Fruit fly (Drosophila melanogaster): Measurements from ENCODE around the gene CG32228.

Gene CG32228

dm6 chr3L:20241163-20241970 is 24.2 kb upstream of the CG32228 start, which contains the start of the genes CG6951 and CG17233 (continued):
- TF ChIP-seq CG13624 (GFP tag; optimal IDR thresholded peaks at IDR 0.05) = no peak
- TF ChIP-seq Stat92E (GFP tag; optimal IDR thresholded peaks at IDR 0.05) = no peak
- TF ChIP-seq Spps (tag; optimal IDR thresholded peaks at IDR 0.05) = no peak
- peak; percentile 24 for TF ChIP-seq Sin3A (optimal IDR thresholded peaks at IDR 0.05)
- no peak for TF ChIP-seq CoRest (tag; optimal IDR thresholded peaks at IDR 0.05)
- peak; percentile 18; the same call in 1 of the 2 replicates for TF ChIP-seq Scr (GFP tag; IDR thresholded peaks at IDR 0.05; ENCODE audit: partially characterized antibody)
- no peak for TF ChIP-seq CG8281 (tag; optimal IDR thresholded peaks at IDR 0.05)
- no peak for TF ChIP-seq insv (GFP tag; optimal IDR thresholded peaks at IDR 0.05)
- TF ChIP-seq crol (GFP tag; IDR thresholded peaks at IDR 0.05) = no peak
- no peak for TF ChIP-seq sc (optimal IDR thresholded peaks at IDR 0.05)
- TF ChIP-seq sc (GFP tag; optimal IDR thresholded peaks at IDR 0.05) = no peak
- peak; percentile 48 for TF ChIP-seq CG3995 (GFP tag; optimal IDR thresholded peaks at IDR 0.05)
- 0 out of 4 replicates have a peak, but pooled peaks have one; percentile 46 for TF ChIP-seq chinmo (GFP tag; IDR thresholded peaks at IDR 0.05; ENCODE audit: partially characterized antibody)
- no peak for TF ChIP-seq cato (GFP tag; optimal IDR thresholded peaks at IDR 0.05; ENCODE audit: borderline replicate concordance)
- no peak for TF ChIP-seq CG12236 (GFP tag; optimal IDR thresholded peaks at IDR 0.05)
- TF ChIP-seq CG11085 (GFP tag; IDR thresholded peaks at IDR 0.05) = no peak
- TF ChIP-seq sd (tag; optimal IDR thresholded peaks at IDR 0.05) = no peak
- no peak for TF ChIP-seq trem (tag; optimal IDR thresholded peaks at IDR 0.05)
- TF ChIP-seq Sox100B (GFP tag; optimal IDR thresholded peaks at IDR 0.05) = no peak
- peak; percentile 97 for TF ChIP-seq MESR4 (GFP tag; optimal IDR thresholded peaks at IDR 0.05)
- 0 out of 2 replicates have a peak, but pooled peaks have one; percentile 16 for TF ChIP-seq Dref (GFP tag; IDR thresholded peaks at IDR 0.05)
- no peak for TF ChIP-seq Aef1 (GFP tag; IDR thresholded peaks at IDR 0.05)
- TF ChIP-seq BEAF-32 (GFP tag; optimal IDR thresholded peaks at IDR 0.05) = peak; percentile 52
- TF ChIP-seq Asciz (GFP tag; optimal IDR thresholded peaks at IDR 0.05) = no peak
- peak; percentile 10 for TF ChIP-seq bab2 (GFP tag; optimal IDR thresholded peaks at IDR 0.05)
- TF ChIP-seq CG14050 (GFP tag; IDR thresholded peaks at IDR 0.05) = no peak
- TF ChIP-seq Xbp1 (GFP tag; optimal IDR thresholded peaks at IDR 0.05) = no peak
- no peak for TF ChIP-seq CG6813 (GFP tag; optimal IDR thresholded peaks at IDR 0.05)
- no peak for TF ChIP-seq CG8290 (GFP tag; optimal IDR thresholded peaks at IDR 0.05)
- no peak for TF ChIP-seq CG8290 (tag; optimal IDR thresholded peaks at IDR 0.05)
- peak; percentile 26; the same call in 1 of the 2 replicates for TF ChIP-seq bbx (GFP tag; IDR thresholded peaks at IDR 0.05; ENCODE audit: partially characterized antibody)
- TF ChIP-seq CG11560 (tag; IDR thresholded peaks at IDR 0.05) = no peak
- TF ChIP-seq CG3726 (GFP tag; IDR thresholded peaks at IDR 0.05) = no peak
- TF ChIP-seq stwl (tag; optimal IDR thresholded peaks at IDR 0.05) = no peak
- no peak for TF ChIP-seq klu (GFP tag; IDR thresholded peaks at IDR 0.05)
- no peak for TF ChIP-seq CG9932 (GFP tag; IDR thresholded peaks at IDR 0.05)
- TF ChIP-seq jigr1 (GFP tag; IDR thresholded peaks at IDR 0.05) = no peak
- no peak for TF ChIP-seq chm (GFP tag; IDR thresholded peaks at IDR 0.05)
- TF ChIP-seq Deaf1 (tag; optimal IDR thresholded peaks at IDR 0.05) = no peak
- TF ChIP-seq CG7987 (GFP tag; optimal IDR thresholded peaks at IDR 0.05) = no peak
- no peak for TF ChIP-seq tgo (GFP tag; IDR thresholded peaks at IDR 0.05)
- no peak for TF ChIP-seq Dfd (GFP tag; optimal IDR thresholded peaks at IDR 0.05)
- no peak for TF ChIP-seq ftz-f1 (GFP tag; optimal IDR thresholded peaks at IDR 0.05)
- no peak for TF ChIP-seq CrebB (tag; optimal IDR thresholded peaks at IDR 0.05)
- TF ChIP-seq CG12942 (GFP tag; optimal IDR thresholded peaks at IDR 0.05) = no peak
- no peak for TF ChIP-seq Dip3 (GFP tag; optimal IDR thresholded peaks at IDR 0.05)
- TF ChIP-seq kah (GFP tag; optimal IDR thresholded peaks at IDR 0.05) = no peak
- no peak for TF ChIP-seq NK7.1 (GFP tag; optimal IDR thresholded peaks at IDR 0.05)
- TF ChIP-seq Mes4 (GFP tag; optimal IDR thresholded peaks at IDR 0.05) = no peak
- TF ChIP-seq sima (GFP tag; optimal IDR thresholded peaks at IDR 0.05) = no peak
